Fruit fly (Drosophila melanogaster) whole organism, embryonic: Measurements from ENCODE around the gene CkIIbeta.

Source experiments
- ATbp ChIP-seq: fragments of 200-800 bp; sonication (Bioruptor generic); optimal IDR thresholded peaks from 2 replicates; lab custom pipeline; 2017; ENCODE audit warnings: missing biosample characterization, mild to moderate bottlenecking, missing genetic modification characterization, missing genetic modification reagents
- Atf-2 ChIP-seq: fragments of 200-800 bp; sonication (Bioruptor generic); optimal IDR thresholded peaks from 2 replicates; lab custom pipeline; 2016; ENCODE audit warnings: missing biosample characterization, missing genetic modification characterization
- Awh ChIP-seq: fragments of 200-800 bp; sonication (Bioruptor generic); IDR thresholded peaks from 2 replicates; pipeline ENCODE4, ENCODE4 v1.3.6; 2022; ENCODE audit warnings: missing biosample characterization, missing genetic modification characterization
- BEAF-32 ChIP-seq: fragments of 200-800 bp; sonication (Bioruptor generic); optimal IDR thresholded peaks from 3 replicates; lab custom pipeline; 2017; ENCODE audit warnings: missing biosample characterization, missing genetic modification characterization, mild to moderate bottlenecking, moderate library complexity, missing genetic modification reagents
- CG10321 ChIP-seq: fragments of 200-800 bp; sonication (Bioruptor generic); IDR thresholded peaks from 2 replicates; pipeline ENCODE4 v1.3.6; 2022; ENCODE audit warnings: missing biosample characterization, missing genetic modification characterization
- CG11504 ChIP-seq: fragments of 200-800 bp; sonication (Bioruptor generic); optimal IDR thresholded peaks from 3 replicates; lab custom pipeline; 2019; ENCODE audit warnings: missing biosample characterization, mild to moderate bottlenecking, missing genetic modification characterization, moderate library complexity
- CG14667 ChIP-seq: fragments of 200-800 bp; sonication (Bioruptor generic); IDR thresholded peaks from 2 replicates; pipeline ENCODE4 v1.3.6; 2022; ENCODE audit warnings: missing biosample characterization, missing genetic modification characterization
- CG14710 ChIP-seq: fragments of 200-800 bp; sonication (Bioruptor generic); optimal IDR thresholded peaks from 3 replicates; lab custom pipeline; 2019; ENCODE audit warnings: missing biosample characterization, mild to moderate bottlenecking, missing genetic modification characterization, moderate library complexity
- CG15073 ChIP-seq: fragments of 200-800 bp; sonication (Bioruptor generic); optimal IDR thresholded peaks from 2 replicates; lab custom pipeline; 2016; ENCODE audit warnings: missing biosample characterization, missing genetic modification characterization
- CG15479 ChIP-seq: fragments of 200-800 bp; sonication (Bioruptor generic); optimal IDR thresholded peaks from 3 replicates; lab custom pipeline; 2019; ENCODE audit warnings: missing biosample characterization, mild to moderate bottlenecking, missing genetic modification characterization, moderate library complexity
- CG15514 ChIP-seq: fragments of 200-800 bp; sonication (Bioruptor generic); optimal IDR thresholded peaks from 3 replicates; lab custom pipeline; 2017; ENCODE audit warnings: missing biosample characterization, missing genetic modification characterization, mild to moderate bottlenecking, moderate library complexity, missing genetic modification reagents
- CG17829 ChIP-seq: fragments of 200-800 bp; optimal IDR thresholded peaks from 2 replicates; lab custom pipeline; 2019; ENCODE audit warnings: missing biosample characterization, mild to moderate bottlenecking, missing genetic modification characterization, moderate library complexity
- CG2116 ChIP-seq: fragments of 200-800 bp; sonication (Bioruptor generic); optimal IDR thresholded peaks from 3 replicates; lab custom pipeline; 2018; ENCODE audit warnings: missing biosample characterization, mild to moderate bottlenecking, missing genetic modification characterization
- CG31441 ChIP-seq: fragments of 200-800 bp; sonication (Bioruptor generic); IDR thresholded peaks from 2 replicates; pipeline ENCODE4 v1.3.6; 2022; ENCODE audit warnings: missing biosample characterization, missing genetic modification characterization
- CG3163 ChIP-seq: fragments of 200-800 bp; sonication (Bioruptor generic); optimal IDR thresholded peaks from 3 replicates; lab custom pipeline; 2016; ENCODE audit warnings: missing biosample characterization, missing genetic modification characterization
- CG34224 ChIP-seq: fragments of 200-800 bp; sonication (Bioruptor generic); IDR thresholded peaks from 3 replicates; pipeline ENCODE4 v1.3.6; 2022; ENCODE audit warnings: missing biosample characterization, missing genetic modification characterization; ENCODE audit not compliant: partially characterized antibody
- CG4617 ChIP-seq: fragments of 200-800 bp; sonication (Bioruptor generic); optimal IDR thresholded peaks from 3 replicates; lab custom pipeline; 2016; ENCODE audit warnings: missing biosample characterization, missing genetic modification characterization, borderline replicate concordance
- CG6175 ChIP-seq: fragments of 200-800 bp; sonication (Bioruptor generic); IDR thresholded peaks from 3 replicates; pipeline ENCODE4 v1.3.6; 2022; ENCODE audit warnings: missing biosample characterization, missing genetic modification characterization
- CG6689 ChIP-seq: fragments of 200-800 bp; sonication (Bioruptor generic); IDR thresholded peaks from 2 replicates; pipeline ENCODE4 v1.3.6; 2022; ENCODE audit warnings: missing biosample characterization, missing genetic modification characterization
- CG7372 ChIP-seq: fragments of 200-800 bp; sonication (Bioruptor generic); IDR thresholded peaks from 2 replicates; pipeline ENCODE4 v1.3.6; 2022; ENCODE audit warnings: missing biosample characterization, missing genetic modification characterization
- CG7745 ChIP-seq: fragments of 200-800 bp; sonication (Bioruptor generic); optimal IDR thresholded peaks from 2 replicates; lab custom pipeline; 2018; ENCODE audit warnings: missing biosample characterization, mild to moderate bottlenecking, missing genetic modification characterization, moderate library complexity
- CG7786 ChIP-seq: fragments of 200-800 bp; sonication (Bioruptor generic); optimal IDR thresholded peaks from 2 replicates; lab custom pipeline; 2016; ENCODE audit warnings: missing biosample characterization, missing genetic modification characterization
- CG7839 ChIP-seq: fragments of 200-800 bp; sonication (Bioruptor generic); optimal IDR thresholded peaks from 3 replicates; lab custom pipeline; 2018; ENCODE audit warnings: missing biosample characterization, mild to moderate bottlenecking, missing genetic modification characterization, moderate library complexity
- CG7928 ChIP-seq: fragments of 200-800 bp; sonication (Bioruptor generic); optimal IDR thresholded peaks from 2 replicates; lab custom pipeline; 2017; ENCODE audit warnings: missing biosample characterization, mild to moderate bottlenecking, missing genetic modification characterization
- Dll ChIP-seq: fragments of 200-800 bp; sonication (Bioruptor generic); IDR thresholded peaks from 4 replicates; pipeline ENCODE4 v1.3.6; 2022; ENCODE audit warnings: missing biosample characterization, missing genetic modification characterization; ENCODE audit not compliant: partially characterized antibody
- Drgx ChIP-seq: fragments of 200-800 bp; sonication (Bioruptor generic); IDR thresholded peaks from 2 replicates; pipeline ENCODE4 v1.3.6; 2022; ENCODE audit warnings: missing biosample characterization, missing genetic modification characterization
- ERR ChIP-seq: fragments of 200-800 bp; sonication (Bioruptor generic); optimal IDR thresholded peaks from 2 replicates; lab custom pipeline; 2016; ENCODE audit warnings: missing biosample characterization, missing genetic modification characterization
- HHEX ChIP-seq: fragments of 200-800 bp; sonication (Bioruptor generic); optimal IDR thresholded peaks from 3 replicates; lab custom pipeline; 2017; ENCODE audit warnings: missing biosample characterization, mild to moderate bottlenecking, missing genetic modification characterization, missing genetic modification reagents
- Lpt ChIP-seq: fragments of >200 bp; optimal IDR thresholded peaks from 2 replicates; lab custom pipeline; 2018; ENCODE audit warnings: missing biosample characterization, missing genetic modification characterization
- Med ChIP-seq: fragments of 200-800 bp; sonication (Bioruptor generic); peaks from one replicate; lab custom pipeline; 2016; ENCODE audit warnings: missing biosample characterization, missing genetic modification characterization, mild to moderate bottlenecking, inconsistent platforms, moderate library complexity
- Nf-YA ChIP-seq: fragments of 200-800 bp; sonication (Bioruptor generic); IDR thresholded peaks from 2 replicates; pipeline ENCODE4 v1.3.6; 2022; ENCODE audit warnings: missing biosample characterization, missing genetic modification characterization
- Oli ChIP-seq: fragments of 200-800 bp; sonication (Bioruptor generic); optimal IDR thresholded peaks from 2 replicates; lab custom pipeline; 2018; ENCODE audit warnings: missing biosample characterization, mild to moderate bottlenecking, missing genetic modification characterization, moderate library complexity
- Ravus ChIP-seq: fragments of 200-800 bp; sonication (Bioruptor generic); IDR thresholded peaks from 2 replicates; pipeline ENCODE4 v1.3.6; 2022; ENCODE audit warnings: missing biosample characterization, missing genetic modification characterization
- TFAM ChIP-seq: fragments of 200-800 bp; sonication (Bioruptor generic); optimal IDR thresholded peaks from 2 replicates; lab custom pipeline; 2017; ENCODE audit warnings: missing biosample characterization, missing genetic modification characterization, inconsistent platforms
- ac ChIP-seq: fragments of 200-800 bp; sonication (Bioruptor generic); optimal IDR thresholded peaks from 3 replicates; lab custom pipeline; 2017; ENCODE audit warnings: missing biosample characterization, mild to moderate bottlenecking, missing genetic modification characterization
- cg ChIP-seq: fragments of 200-800 bp; sonication (Bioruptor generic); optimal IDR thresholded peaks from 3 replicates; lab custom pipeline; 2019; ENCODE audit warnings: missing biosample characterization, mild to moderate bottlenecking, missing genetic modification characterization, moderate library complexity
- ewg ChIP-seq: fragments of 200-800 bp; sonication (Bioruptor generic); optimal IDR thresholded peaks from 3 replicates; lab custom pipeline; 2017; ENCODE audit warnings: mild to moderate bottlenecking, missing biosample characterization, missing genetic modification reagents, missing genetic modification characterization
- fd3F ChIP-seq: fragments of 200-800 bp; sonication (Bioruptor generic); optimal IDR thresholded peaks from 2 replicates; lab custom pipeline; 2018; ENCODE audit warnings: missing biosample characterization, mild to moderate bottlenecking, missing genetic modification characterization, moderate library complexity
- fd96Cb ChIP-seq: fragments of 200-800 bp; sonication (Bioruptor generic); optimal IDR thresholded peaks from 2 replicates; lab custom pipeline; 2018; ENCODE audit warnings: missing biosample characterization, mild to moderate bottlenecking, missing genetic modification characterization, moderate library complexity
- gem ChIP-seq: fragments of 200-800 bp; sonication (Bioruptor generic); optimal IDR thresholded peaks from 2 replicates; lab custom pipeline; 2019; ENCODE audit warnings: missing biosample characterization, mild to moderate bottlenecking, missing genetic modification characterization, moderate library complexity
- h ChIP-seq: fragments of >200 bp; optimal IDR thresholded peaks from 2 replicates; lab custom pipeline; 2017
- lov ChIP-seq, 2 experiments: fragments of 200-800 bp in 1 of 2; fragments of >200 bp in 1 of 2; sonication (Bioruptor generic) in 1 of 2; IDR thresholded peaks in 1 of 2; optimal IDR thresholded peaks in 1 of 2; 2 replicates in 1 of 2; 3 replicates in 1 of 2; pipeline versions ENCODE4 v1.3.6 to Lab custom; 2017 to 2022; ENCODE audit warnings: missing biosample characterization in 1 of 2, missing genetic modification characterization in 1 of 2
- oc ChIP-seq: fragments of 200-800 bp; sonication (Bioruptor generic); optimal IDR thresholded peaks from 2 replicates; lab custom pipeline; 2018; ENCODE audit warnings: missing biosample characterization, mild to moderate bottlenecking, missing genetic modification characterization, moderate library complexity
- prd ChIP-seq, 3 experiments: fragments of >200 bp in 2 of 3; fragments of 200-800 bp in 1 of 3; sonication (Bioruptor generic) in 1 of 3; optimal IDR thresholded peaks in 2 of 3; IDR thresholded peaks in 1 of 3; 2 replicates in 2 of 3; 3 replicates in 1 of 3; pipeline versions ENCODE4 v1.3.6 to Lab custom; 2017 to 2022; ENCODE audit warnings: missing biosample characterization in 1 of 3, missing genetic modification characterization in 1 of 3
- sens-2 ChIP-seq: fragments of 200-800 bp; sonication (Bioruptor generic); IDR thresholded peaks from 2 replicates; pipeline ENCODE4 v1.3.6; 2022; ENCODE audit warnings: missing biosample characterization, missing genetic modification characterization
- trem ChIP-seq: fragments of 200-800 bp; optimal IDR thresholded peaks from 3 replicates; lab custom pipeline; 2019; ENCODE audit warnings: missing biosample characterization, mild to moderate bottlenecking, missing genetic modification characterization, moderate library complexity
- tx ChIP-seq: fragments of 200-800 bp; sonication (Bioruptor generic); optimal IDR thresholded peaks from 2 replicates; lab custom pipeline; 2016; ENCODE audit warnings: missing biosample characterization, missing genetic modification characterization

The CkIIbeta gene

DNA sequence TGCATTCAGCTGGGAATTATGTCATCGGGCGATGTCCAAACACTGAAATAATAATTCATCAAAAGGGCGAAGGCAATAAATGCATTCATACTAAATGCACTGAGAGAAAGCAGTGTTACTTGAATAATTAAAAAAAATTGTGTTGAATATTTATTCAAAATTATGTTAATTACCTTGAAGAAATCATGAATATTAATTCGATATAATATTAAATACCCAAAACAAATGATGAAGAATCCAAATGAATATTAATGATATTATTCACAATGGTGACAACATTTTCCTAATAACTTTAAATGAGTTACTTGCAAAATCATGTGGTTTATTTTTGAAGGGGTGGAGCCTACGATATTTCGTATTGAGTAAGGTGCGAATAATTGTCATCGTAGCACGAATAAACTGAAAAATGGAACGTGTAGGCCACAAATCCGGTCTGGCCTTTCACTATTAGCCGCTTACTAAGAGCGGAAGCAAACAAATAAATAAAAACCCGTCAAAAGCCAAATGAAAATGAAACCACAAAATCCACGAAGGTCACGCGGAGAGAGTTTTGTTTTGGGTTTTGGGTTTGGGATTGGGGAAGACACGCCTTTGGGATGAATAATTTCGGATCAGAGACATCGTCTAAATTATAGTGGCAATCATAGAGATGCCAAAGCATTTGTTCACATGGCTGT is 49.5 kb downstream of the CkIIbeta start (continued):
- TF ChIP-seq trem (tag; lab: Kevin White, UChicago) (no peak), CG15479 (GFP tag; lab: Kevin White, UChicago) (no peak), CG11504 (peak; percentile 68), CG4617 (GFP tag; lab: Kevin White, UChicago) (no peak), prd (optimal IDR thresholded peaks at IDR 0.05; lab: Kevin White, UChicago) (no peak), prd (GFP tag; IDR thresholded peaks at IDR 0.05; lab: Robert Waterston, UW) (no peak), CG15514 (GFP tag; lab: Kevin White, UChicago) (no peak), fd96Cb (tag; lab: Kevin White, UChicago) (no peak), ATbp (GFP tag; lab: Kevin White, UChicago) (peak; percentile 28), CG17829 (tag; lab: Kevin White, UChicago) (peak; percentile 7), CG7839 (tag; lab: Kevin White, UChicago) (peak; percentile 32), sens-2 (GFP tag; lab: Robert Waterston, UW) (no peak), Atf-2 (GFP tag; lab: Kevin White, UChicago) (no peak), CG15073 (GFP tag; lab: Kevin White, UChicago) (no peak), Ravus (no peak), lov (optimal IDR thresholded peaks at IDR 0.05; lab: Kevin White, UChicago) (no peak), lov (GFP tag; IDR thresholded peaks at IDR 0.05; lab: Robert Waterston, UW) (no peak), CG2116 (GFP tag; lab: Kevin White, UChicago) (no peak), gem (tag; lab: Kevin White, UChicago) (peak; percentile 66), ewg (GFP tag; lab: Kevin White, UChicago) (no peak), CG7372 (GFP tag; lab: Robert Waterston, UW) (no peak), Oli (peak; percentile 16)

DNA sequence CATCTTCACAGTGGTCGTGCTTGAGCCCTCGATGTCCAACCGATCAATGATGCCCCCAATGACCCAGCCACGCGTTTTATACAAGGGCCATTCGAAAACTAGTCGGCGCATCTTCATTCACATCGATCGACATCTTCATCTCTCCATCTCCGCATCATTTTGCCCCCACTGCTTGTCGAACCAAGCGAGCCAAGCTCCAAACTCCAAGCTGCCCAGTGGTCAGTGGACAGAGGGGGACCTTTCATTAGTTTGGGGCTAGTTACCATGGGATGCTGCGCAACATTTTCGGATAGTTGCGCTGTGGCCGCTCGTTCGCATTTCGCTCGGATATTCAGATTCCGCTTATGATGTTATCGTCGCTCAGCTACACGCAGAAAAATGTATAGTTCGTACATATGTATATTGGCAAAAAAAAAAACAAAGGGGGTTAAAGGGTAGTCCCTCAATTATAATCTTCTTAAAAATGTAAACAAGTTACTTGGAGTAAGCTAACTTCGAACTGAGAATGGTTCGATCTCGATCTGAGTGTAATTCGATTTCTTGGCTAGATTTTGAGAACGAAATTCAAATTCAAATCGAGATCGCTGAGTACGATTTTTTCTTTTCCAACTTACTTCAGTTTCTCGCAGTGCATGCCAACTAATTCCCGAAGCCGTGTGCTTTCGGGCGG is 53.9 kb downstream of the CkIIbeta start, which contains the start of gene CG15740:
TSS of gene CG15740 (minus strand) at position 51 of the 670 bp plus-strand sequence.
- TF ChIP-seq CG7745 (tag; lab: Kevin White, UChicago), result no peak
- peak; percentile 84 for TF ChIP-seq Med (GFP tag; lab: Kevin White, UChicago)
- no peak for TF ChIP-seq Dll
- TF ChIP-seq CG14710, result no peak
- TF ChIP-seq TFAM (GFP tag; lab: Kevin White, UChicago), result no peak
- no peak for TF ChIP-seq CG7928 (GFP tag; lab: Kevin White, UChicago)
- no peak for TF ChIP-seq CG7372 (GFP tag; lab: Robert Waterston, UW)
- TF ChIP-seq CG7786 (GFP tag; lab: Kevin White, UChicago), result no peak
- TF ChIP-seq CG6689 (GFP tag; lab: Robert Waterston, UW), result peak; percentile 66
- peak; percentile 50; the same call in 1 of the 2 replicates for TF ChIP-seq Nf-YA (GFP tag; lab: Robert Waterston, UW)
- TF ChIP-seq CG6175 (GFP tag; lab: Robert Waterston, UW), result no peak
- no peak for TF ChIP-seq h (lab: Kevin White, UChicago)
- TF ChIP-seq HHEX (GFP tag; lab: Kevin White, UChicago), result peak; percentile 14
- TF ChIP-seq ERR, result no peak
- TF ChIP-seq CG10321 (GFP tag; lab: Robert Waterston, UW), result no peak
- TF ChIP-seq Drgx (GFP tag; lab: Robert Waterston, UW), result no peak
- TF ChIP-seq Awh, result no peak
- peak; percentile 35; the same call in 1 of the 2 replicates for TF ChIP-seq CG14667 (GFP tag; lab: Robert Waterston, UW)
- no peak for TF ChIP-seq BEAF-32 (GFP tag; lab: Kevin White, UChicago)
- no peak for TF ChIP-seq cg (GFP tag; lab: Kevin White, UChicago)
- no peak for TF ChIP-seq CG34224 (GFP tag; lab: Robert Waterston, UW)
- no peak for TF ChIP-seq oc
- TF ChIP-seq CG3163 (GFP tag; lab: Kevin White, UChicago), result no peak
- TF ChIP-seq CG31441 (GFP tag; lab: Robert Waterston, UW), result peak; percentile 63
- no peak for TF ChIP-seq fd3F (GFP tag; lab: Kevin White, UChicago)
- no peak for TF ChIP-seq Lpt
- TF ChIP-seq ac (GFP tag; lab: Kevin White, UChicago), result no peak
- no peak for TF ChIP-seq tx (GFP tag; lab: Kevin White, UChicago)
